Fruit fly (Drosophila melanogaster) whole organism, pupa: ENCODE measurements around the gene QIL1.

ENCODE experiments used
- CG10348 ChIP-seq: fragments of 200-800 bp; sonication (Bioruptor generic); IDR thresholded peaks from 2 replicates; pipeline ENCODE4 v1.3.6; 2022; ENCODE audit warnings: missing biosample characterization, missing genetic modification characterization
- CG12605 ChIP-seq: fragments of 200-800 bp; sonication (Bioruptor generic); IDR thresholded peaks from 2 replicates; pipeline ENCODE4 v1.3.6; 2022; ENCODE audit warnings: missing biosample characterization, missing genetic modification characterization
- CG13204 ChIP-seq: fragments of 200-800 bp; sonication (Bioruptor generic); optimal IDR thresholded peaks from 2 replicates; lab custom pipeline; 2018; ENCODE audit warnings: missing biosample characterization, mild to moderate bottlenecking, missing genetic modification characterization, moderate library complexity
- CG14655 ChIP-seq: fragments of 200-800 bp; sonication (Bioruptor generic); optimal IDR thresholded peaks from 3 replicates; lab custom pipeline; 2017; ENCODE audit warnings: mild to moderate bottlenecking, missing biosample characterization, missing genetic modification reagents, missing genetic modification characterization
- CG15710 ChIP-seq: fragments of 200-800 bp; sonication (Bioruptor generic); optimal IDR thresholded peaks from 2 replicates; lab custom pipeline; 2018; ENCODE audit warnings: missing biosample characterization, mild to moderate bottlenecking, missing genetic modification characterization, moderate library complexity
- CG17806 ChIP-seq: fragments of 200-800 bp; sonication (Bioruptor generic); optimal IDR thresholded peaks from 2 replicates; lab custom pipeline; 2018; ENCODE audit warnings: missing biosample characterization, mild to moderate bottlenecking, missing genetic modification characterization, moderate library complexity
- CG32121 ChIP-seq: fragments of 200-800 bp; sonication (Bioruptor generic); IDR thresholded peaks from 2 replicates; pipeline ENCODE4 v1.3.6; 2022; ENCODE audit warnings: missing biosample characterization, missing genetic modification characterization
- CG34367 ChIP-seq: fragments of 200-800 bp; sonication (Bioruptor generic); optimal IDR thresholded peaks from 2 replicates; lab custom pipeline; 2018; ENCODE audit warnings: missing biosample characterization, mild to moderate bottlenecking, missing genetic modification characterization
- CG4496 ChIP-seq: fragments of 200-800 bp; sonication (Bioruptor generic); IDR thresholded peaks from 3 replicates; pipeline ENCODE4 v1.3.6; 2022; ENCODE audit warnings: missing biosample characterization, missing genetic modification characterization
- CG8159 ChIP-seq: fragments of 200-800 bp; sonication (Bioruptor generic); optimal IDR thresholded peaks from 3 replicates; lab custom pipeline; 2018; ENCODE audit warnings: missing biosample characterization, mild to moderate bottlenecking, missing genetic modification characterization, moderate library complexity
- CG8301 ChIP-seq: fragments of 200-800 bp; sonication (Bioruptor generic); optimal IDR thresholded peaks from 2 replicates; lab custom pipeline; 2018; ENCODE audit warnings: missing biosample characterization, mild to moderate bottlenecking, missing genetic modification characterization
- CG9948 ChIP-seq: fragments of 200-800 bp; sonication (Bioruptor generic); optimal IDR thresholded peaks from 2 replicates; lab custom pipeline; 2018; ENCODE audit warnings: missing biosample characterization, mild to moderate bottlenecking, missing genetic modification characterization, moderate library complexity
- D1 ChIP-seq: fragments of 200-800 bp; sonication (Bioruptor generic); optimal IDR thresholded peaks from 2 replicates; lab custom pipeline; 2018; ENCODE audit warnings: missing biosample characterization, mild to moderate bottlenecking, missing genetic modification characterization, moderate library complexity
- EcR ChIP-seq: fragments of 200-800 bp; sonication (Bioruptor generic); optimal IDR thresholded peaks from 3 replicates; lab custom pipeline; 2019; ENCODE audit warnings: missing biosample characterization, missing genetic modification characterization, mild to moderate bottlenecking, moderate library complexity, missing genetic modification reagents
- Ets98B ChIP-seq: fragments of 200-800 bp; sonication (Bioruptor generic); IDR thresholded peaks from 2 replicates; pipeline ENCODE4 v1.3.6; 2022; ENCODE audit warnings: missing biosample characterization, missing genetic modification characterization
- Pif1A ChIP-seq: fragments of 200-800 bp; sonication (Bioruptor generic); optimal IDR thresholded peaks from 3 replicates; lab custom pipeline; 2016; ENCODE audit warnings: missing biosample characterization, missing genetic modification characterization
- Pif1B ChIP-seq: fragments of 200-800 bp; sonication (Bioruptor generic); optimal IDR thresholded peaks from 3 replicates; lab custom pipeline; 2016; ENCODE audit warnings: missing biosample characterization, missing genetic modification characterization
- Snoo ChIP-seq: fragments of 200-800 bp; sonication (Bioruptor generic); optimal IDR thresholded peaks from 3 replicates; lab custom pipeline; 2017; ENCODE audit warnings: missing biosample characterization, mild to moderate bottlenecking, missing genetic modification characterization, inconsistent platforms
- fd96Ca ChIP-seq: fragments of 200-800 bp; sonication (Bioruptor generic); IDR thresholded peaks from 3 replicates; pipeline ENCODE4 v1.3.6; 2022; ENCODE audit warnings: missing biosample characterization, missing genetic modification characterization
- gl ChIP-seq: fragments of 200-800 bp; sonication (Bioruptor generic); optimal IDR thresholded peaks from 2 replicates; lab custom pipeline; 2018; ENCODE audit warnings: missing biosample characterization, mild to moderate bottlenecking, missing genetic modification characterization
- rn ChIP-seq: fragments of 200-800 bp; sonication (Bioruptor generic); IDR thresholded peaks from 2 replicates; pipeline ENCODE4 v1.3.6; 2022; ENCODE audit warnings: missing biosample characterization, missing genetic modification characterization

Gene QIL1

DNA sequence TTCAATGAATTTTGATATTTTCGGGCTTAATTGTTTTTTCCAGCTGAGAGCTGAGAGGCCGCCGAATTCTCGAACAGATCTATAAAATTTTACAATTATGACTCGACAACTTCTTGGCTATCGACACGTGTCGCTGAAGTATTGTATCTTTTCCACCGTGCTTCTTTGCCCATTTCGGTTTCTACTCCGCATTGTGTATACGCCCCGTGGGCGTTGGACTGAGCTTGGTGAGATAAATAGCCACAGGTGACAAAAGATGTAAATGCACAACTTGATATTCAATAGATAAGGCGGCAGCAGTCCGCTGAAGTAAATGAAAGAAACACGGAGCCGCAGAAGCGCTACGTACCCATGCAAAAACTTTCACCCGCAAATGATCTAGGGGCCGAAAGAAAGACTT, 27.5 kb downstream of the QIL1 start:
- TF ChIP-seq CG15710 (tag; lab: Kevin White, UChicago) (no peak), CG4496 (0 out of 3 replicates have a peak, but pooled peaks have one; percentile 9)

DNA sequence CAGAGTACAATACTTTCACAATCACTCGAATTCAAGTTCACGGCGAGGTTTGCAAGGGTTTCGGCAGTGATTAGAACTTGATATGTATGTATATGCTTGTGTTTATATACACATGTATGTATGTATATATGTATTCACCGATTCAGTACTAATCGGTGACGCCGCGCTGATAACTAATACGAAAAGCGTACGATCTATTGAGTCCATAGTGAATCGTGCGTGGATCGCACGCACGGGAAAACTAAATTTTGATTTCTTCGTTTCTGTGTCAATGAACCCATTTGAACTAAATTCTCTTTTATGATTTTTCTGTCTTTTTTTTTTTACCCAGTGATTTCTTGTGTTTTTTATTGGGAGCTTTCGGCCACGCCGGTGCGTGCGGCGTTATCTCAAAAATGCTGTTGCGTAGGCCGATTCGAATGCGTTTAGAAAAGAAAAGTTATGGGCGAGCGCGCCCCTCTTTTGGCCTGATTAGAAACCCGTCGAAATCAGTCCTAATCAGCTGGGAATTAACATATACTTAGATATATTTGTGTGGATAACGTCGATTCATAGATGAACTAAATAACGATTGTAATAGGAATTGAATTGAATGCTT, 28.2 kb downstream of the QIL1 start:
- TF ChIP-seq CG13204 (GFP tag; lab: Kevin White, UChicago) (no peak), CG32121 (GFP tag; lab: Robert Waterston, UW) (no peak), CG4496 (no peak)

DNA sequence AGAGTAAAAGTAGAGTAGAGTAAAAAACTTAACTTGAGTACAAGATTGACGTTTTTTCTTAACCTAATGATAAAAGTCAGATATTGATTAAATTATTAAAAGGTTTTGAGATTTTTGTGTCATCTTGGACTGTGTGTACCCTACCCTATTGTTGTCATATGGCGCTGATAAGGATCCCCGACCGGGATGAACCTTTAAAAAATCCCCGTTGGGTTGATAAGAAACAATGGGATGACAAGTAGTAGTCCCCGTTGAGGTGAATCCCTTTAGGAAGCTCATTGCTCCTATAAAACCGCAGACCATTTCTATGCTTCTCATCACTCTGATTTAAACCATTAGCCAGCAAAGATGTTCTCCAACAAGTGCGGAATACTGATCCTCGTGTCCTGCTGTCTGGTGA, 28.8 kb downstream of the QIL1 start, which contains the start of gene edin:
TSS of gene edin (plus strand) at position 340 of the 400 bp plus-strand sequence.
- no peak for TF ChIP-seq CG9948 (tag; lab: Kevin White, UChicago)
- no peak for TF ChIP-seq Pif1B (GFP tag; lab: Kevin White, UChicago)
- TF ChIP-seq CG8159 (tag; lab: Kevin White, UChicago), result no peak
- TF ChIP-seq CG34367 (tag; lab: Kevin White, UChicago), result no peak
- no peak for TF ChIP-seq CG13204 (GFP tag; lab: Kevin White, UChicago)
- TF ChIP-seq Snoo (tag; lab: Kevin White, UChicago), result no peak
- no peak for TF ChIP-seq CG10348
- TF ChIP-seq CG15710 (tag; lab: Kevin White, UChicago), result no peak
- TF ChIP-seq CG17806 (tag; lab: Kevin White, UChicago), result no peak
- TF ChIP-seq CG12605, result no peak
- TF ChIP-seq CG4496, result no peak
- TF ChIP-seq Ets98B (GFP tag; lab: Robert Waterston, UW), result no peak
- no peak for TF ChIP-seq fd96Ca (GFP tag; lab: Robert Waterston, UW)
- no peak for TF ChIP-seq rn (GFP tag; lab: Robert Waterston, UW)
- TF ChIP-seq EcR (GFP tag; lab: Kevin White, UChicago), result no peak
- TF ChIP-seq gl (tag; lab: Kevin White, UChicago), result no peak
- TF ChIP-seq CG14655, result no peak
- TF ChIP-seq CG32121 (GFP tag; lab: Robert Waterston, UW), result no peak
- no peak for TF ChIP-seq CG8301 (tag; lab: Kevin White, UChicago)
- TF ChIP-seq D1, result no peak
- TF ChIP-seq, all 21 proteins: peak for 0

DNA sequence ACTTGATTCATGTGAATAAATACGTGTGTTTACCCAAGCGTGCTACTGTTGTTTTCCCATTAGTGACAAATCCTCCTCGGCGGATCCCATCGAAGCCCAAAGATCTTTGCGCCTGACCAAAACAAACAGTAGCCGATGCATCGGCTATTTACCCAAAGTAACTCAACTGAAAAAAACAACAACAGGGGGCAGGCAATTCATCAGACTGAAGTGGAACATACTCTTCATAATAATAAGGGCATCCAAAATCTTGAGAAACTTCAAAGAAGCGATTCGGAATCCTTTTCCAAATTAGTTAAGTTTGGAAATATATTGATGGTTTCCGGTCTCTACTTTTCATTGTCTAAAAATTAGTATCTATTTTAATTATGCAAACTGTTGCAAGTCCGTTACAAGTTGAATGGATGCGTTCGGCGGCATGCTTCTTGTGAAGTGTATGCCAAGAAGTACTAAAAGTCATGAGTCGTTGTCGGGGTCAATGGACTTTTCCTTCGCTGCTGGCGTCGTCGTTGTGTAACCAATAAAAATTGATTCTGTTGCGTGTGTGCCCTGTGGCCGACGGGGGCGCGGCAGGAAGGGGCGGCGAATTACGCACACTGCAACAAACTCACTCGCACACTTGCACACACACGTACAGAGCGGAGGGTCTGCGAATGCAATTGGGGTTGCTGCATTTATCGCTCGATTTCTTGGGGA, 29.7 kb downstream of the QIL1 start:
- TF ChIP-seq CG12605 (no peak), Ets98B (GFP tag; lab: Robert Waterston, UW) (peak; percentile 21; the same call in 1 of the 2 replicates), CG9948 (tag; lab: Kevin White, UChicago) (peak; percentile 60), CG32121 (GFP tag; lab: Robert Waterston, UW) (0 out of 2 replicates have a peak, but pooled peaks have one; percentile 27), rn (GFP tag; lab: Robert Waterston, UW) (no peak), fd96Ca (GFP tag; lab: Robert Waterston, UW) (0 out of 3 replicates have a peak, but pooled peaks have one; percentile 5), CG17806 (tag; lab: Kevin White, UChicago) (peak; percentile 64), CG8159 (tag; lab: Kevin White, UChicago) (peak; percentile 78), CG14655 (peak; percentile 58), CG4496 (peak; percentile 61; the same call in 2 of the 3 replicates), Pif1A (GFP tag; lab: Kevin White, UChicago) (peak; percentile 67), Snoo (tag; lab: Kevin White, UChicago) (peak; percentile 68), CG15710 (tag; lab: Kevin White, UChicago) (peak; percentile 73), CG10348 (no peak), CG13204 (GFP tag; lab: Kevin White, UChicago) (peak; percentile 58), EcR (GFP tag; lab: Kevin White, UChicago) (peak; percentile 98), CG34367 (tag; lab: Kevin White, UChicago) (peak; percentile 51), D1 (no peak), Pif1B (GFP tag; lab: Kevin White, UChicago) (peak; percentile 40), gl (tag; lab: Kevin White, UChicago) (peak; percentile 13), CG8301 (tag; lab: Kevin White, UChicago) (peak; percentile 45)

DNA sequence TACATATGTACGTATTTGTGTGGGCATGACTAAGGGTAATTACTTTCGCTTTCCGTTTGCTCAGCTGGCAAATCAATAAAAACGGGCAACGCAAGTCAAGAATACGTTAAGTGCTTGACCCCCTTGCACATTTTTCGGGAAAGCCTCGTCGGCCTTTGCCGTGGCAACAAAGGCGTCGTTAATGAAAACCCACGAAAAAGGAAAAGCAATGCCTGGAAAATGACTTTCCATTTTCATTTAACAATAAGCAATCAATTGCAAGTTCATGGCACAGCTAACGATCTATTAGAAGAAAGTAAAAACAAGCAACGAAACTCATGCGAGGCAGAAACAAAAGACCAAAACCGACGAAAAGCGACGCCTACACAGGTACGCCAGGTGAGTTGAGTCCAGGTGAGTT, 30.3 kb downstream of the QIL1 start:
- no peak for TF ChIP-seq gl (tag; lab: Kevin White, UChicago)
- TF ChIP-seq Pif1A (GFP tag; lab: Kevin White, UChicago), result no peak
- no peak for TF ChIP-seq Snoo (tag; lab: Kevin White, UChicago)
- TF ChIP-seq CG15710 (tag; lab: Kevin White, UChicago), result no peak
- TF ChIP-seq CG13204 (GFP tag; lab: Kevin White, UChicago), result no peak
- no peak for TF ChIP-seq CG8159 (tag; lab: Kevin White, UChicago)
- TF ChIP-seq CG10348, result no peak
- TF ChIP-seq D1, result no peak
- TF ChIP-seq CG9948 (tag; lab: Kevin White, UChicago), result no peak
- TF ChIP-seq CG8301 (tag; lab: Kevin White, UChicago), result no peak
